Fruit fly (Drosophila melanogaster): ENCODE results near the gene eIF2Bepsilon.

- no peak for TF ChIP-seq ey (GFP tag; optimal IDR thresholded peaks at IDR 0.05)
- TF ChIP-seq N (GFP tag; optimal IDR thresholded peaks at IDR 0.05), result no peak
Observed at dm6 chrX:1901605-1902136, 21.0 kb downstream of the eIF2Bepsilon start, which contains the start of gene Ldaf1.

Data from whole organism, wandering third instar larva.